Worm (Caenorhabditis elegans) whole organism, L4 larva: ENCODE results near the gene F58F9.6.
"Not testable (repeated sequence)": the region's sequence is repeated elsewhere in the genome, so short reads cannot be mapped to it uniquely, and the experiment has no call there.

Source experiments
- ZK546.5 ChIP-seq, 2 experiments: sonication (generic microtip); optimal IDR thresholded peaks; 2 replicates each; lab custom pipeline; 2017; ENCODE audit warnings: missing biosample characterization in 2 of 2, missing genetic modification characterization in 2 of 2
- mep-1 ChIP-seq: fragments of 150-350 bp; sonication (generic microtip); optimal IDR thresholded peaks from 3 replicates; lab custom pipeline; 2014; ENCODE audit warnings: missing biosample characterization, missing genetic modification characterization

DNA sequence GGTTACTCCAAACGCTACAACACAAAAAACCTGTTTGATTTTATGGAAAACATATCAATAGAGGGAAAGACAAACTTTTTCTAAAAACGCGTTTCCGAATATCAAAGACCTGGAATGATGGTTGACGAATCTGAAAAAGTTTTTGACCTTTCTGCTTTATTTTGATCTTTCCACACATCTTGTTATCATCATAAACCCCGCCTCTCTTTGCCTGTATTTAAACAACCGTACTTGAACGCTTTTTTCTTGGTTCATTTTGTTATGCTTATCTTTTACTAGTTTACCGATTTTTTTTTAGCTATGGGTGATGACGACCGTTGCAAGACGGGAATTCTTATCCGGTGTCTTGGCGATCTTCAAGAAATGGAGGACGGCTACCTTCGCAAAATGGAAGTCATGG lies 15.6 kb upstream of the F58F9.6 start, which contains the start of gene T13A10.2:
- TF ChIP-seq mep-1; ZK546.5 (tag; optimal IDR thresholded peaks at IDR 0.05; lab: Kevin White, UChicago): not testable (repeated sequence)
